Worm (Caenorhabditis elegans) whole organism, L3 larva: ENCODE data around the gene fbxb-29.

Experiments used
- ceh-9 ChIP-seq: sonication (generic microtip); optimal IDR thresholded peaks from 2 replicates; lab custom pipeline; 2018; ENCODE audit warnings: missing biosample characterization, missing genetic modification characterization
- egl-27 ChIP-seq: sonication (generic microtip); optimal IDR thresholded peaks from 4 replicates; lab custom pipeline; 2017; ENCODE audit warnings: missing biosample characterization, missing genetic modification reagents, missing genetic modification characterization
- lin-15B ChIP-seq: fragments of 150-350 bp; optimal IDR thresholded peaks from 2 replicates; lab custom pipeline; 2014; ENCODE audit warnings: missing biosample characterization, missing genetic modification characterization
- mdl-1 ChIP-seq: fragments of 150-350 bp; optimal IDR thresholded peaks from 2 replicates; lab custom pipeline; 2014; ENCODE audit warnings: missing biosample characterization, missing genetic modification characterization
- nhr-237 ChIP-seq: fragments of 150-350 bp; optimal IDR thresholded peaks from 2 replicates; lab custom pipeline; 2014; ENCODE audit warnings: missing biosample characterization, missing genetic modification characterization
- nhr-43 ChIP-seq: sonication (generic microtip); optimal IDR thresholded peaks from 2 replicates; lab custom pipeline; 2016; ENCODE audit warnings: mild to moderate bottlenecking, missing genetic modification characterization, missing compliant biosample characterization; ENCODE audit not compliant: poor library complexity, severe bottlenecking

fbxb-29 gene

DNA sequence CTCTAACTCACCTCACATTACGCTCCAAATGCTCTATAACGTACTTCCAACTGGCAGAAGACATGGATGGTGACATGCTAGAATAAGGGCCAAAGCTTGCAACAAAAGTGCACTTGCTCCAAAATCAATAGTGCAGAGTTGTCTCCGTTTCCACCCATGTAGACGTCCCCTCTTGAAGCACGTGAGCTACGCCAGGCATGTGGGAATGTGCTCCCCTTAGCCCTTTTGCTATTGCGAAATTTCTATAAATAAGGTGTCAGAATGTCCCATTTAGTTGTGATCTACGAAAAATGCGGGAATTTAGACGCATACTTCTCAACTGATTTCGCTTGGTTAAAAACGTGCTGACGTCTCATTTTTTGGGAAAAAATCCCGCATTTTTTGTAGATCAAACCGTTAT lies 49.0 kb downstream of the fbxb-29 start:
- TF ChIP-seq ceh-9 (tag; lab: Kevin White, UChicago) (no peak), lin-15B (tag; lab: Kevin White, UChicago) (no peak), nhr-43 (tag; lab: Kevin White, UChicago) (no peak), egl-27 (tag; lab: Kevin White, UChicago) (no peak), mdl-1 (no peak), nhr-237 (tag; lab: Kevin White, UChicago) (no peak)
- TF ChIP-seq, all 47 proteins: peak for 0
